Fruit fly (Drosophila melanogaster) whole organism, embryonic: Measurements from ENCODE around the gene Bub1.

Experiments
- B-H1 ChIP-seq: fragments of 200-800 bp; sonication (Bioruptor generic); IDR thresholded peaks from 3 replicates; pipeline ENCODE4 v1.3.6; 2022; ENCODE audit warnings: missing biosample characterization, missing genetic modification characterization
- CG10274 ChIP-seq: fragments of 200-800 bp; sonication (Bioruptor generic); optimal IDR thresholded peaks from 3 replicates; lab custom pipeline; 2017; ENCODE audit warnings: missing biosample characterization, mild to moderate bottlenecking, missing genetic modification characterization
- CG10321 ChIP-seq: fragments of 200-800 bp; sonication (Bioruptor generic); IDR thresholded peaks from 2 replicates; pipeline ENCODE4 v1.3.6; 2022; ENCODE audit warnings: missing biosample characterization, missing genetic modification characterization
- CG10366 ChIP-seq: fragments of 200-800 bp; sonication (Bioruptor generic); IDR thresholded peaks from 2 replicates; pipeline ENCODE4 v1.3.6; 2022; ENCODE audit warnings: missing biosample characterization, missing genetic modification characterization
- CG10979 ChIP-seq: fragments of 200-800 bp; sonication (Bioruptor generic); optimal IDR thresholded peaks from 2 replicates; lab custom pipeline; 2018; ENCODE audit warnings: missing biosample characterization, mild to moderate bottlenecking, missing genetic modification characterization, moderate library complexity
- CG12071 ChIP-seq: fragments of 200-800 bp; sonication (Bioruptor generic); optimal IDR thresholded peaks from 3 replicates; lab custom pipeline; 2018; ENCODE audit warnings: missing biosample characterization, mild to moderate bottlenecking, missing genetic modification characterization
- CG13296 ChIP-seq: fragments of 200-800 bp; sonication (Bioruptor generic); optimal IDR thresholded peaks from 3 replicates; lab custom pipeline; 2018; ENCODE audit warnings: missing biosample characterization, mild to moderate bottlenecking, missing genetic modification characterization
- CG13894 ChIP-seq: fragments of 200-800 bp; sonication (Bioruptor generic); optimal IDR thresholded peaks from 3 replicates; lab custom pipeline; 2018; ENCODE audit warnings: missing biosample characterization, mild to moderate bottlenecking, missing genetic modification characterization, moderate library complexity
- CG14441 ChIP-seq: fragments of 200-800 bp; sonication (Bioruptor generic); IDR thresholded peaks from 2 replicates; pipeline ENCODE4 v1.3.6; 2022; ENCODE audit warnings: missing biosample characterization, missing genetic modification characterization
- CG14667 ChIP-seq: fragments of 200-800 bp; sonication (Bioruptor generic); IDR thresholded peaks from 2 replicates; pipeline ENCODE4 v1.3.6; 2022; ENCODE audit warnings: missing biosample characterization, missing genetic modification characterization
- CG14860 ChIP-seq: fragments of 200-800 bp; sonication (Bioruptor generic); IDR thresholded peaks from 3 replicates; pipeline ENCODE4 v1.3.6; 2022; ENCODE audit warnings: missing biosample characterization, missing genetic modification characterization; ENCODE audit not compliant: partially characterized antibody
- CG17186 ChIP-seq: fragments of 200-800 bp; sonication (Bioruptor generic); optimal IDR thresholded peaks from 3 replicates; lab custom pipeline; 2017; ENCODE audit warnings: missing biosample characterization, missing genetic modification reagents, missing genetic modification characterization
- CG18262 ChIP-seq: fragments of 200-800 bp; optimal IDR thresholded peaks from 3 replicates; lab custom pipeline; 2019; ENCODE audit warnings: missing biosample characterization, mild to moderate bottlenecking, missing genetic modification characterization, moderate library complexity
- CG2116 ChIP-seq: fragments of 200-800 bp; sonication (Bioruptor generic); optimal IDR thresholded peaks from 3 replicates; lab custom pipeline; 2018; ENCODE audit warnings: missing biosample characterization, mild to moderate bottlenecking, missing genetic modification characterization
- CG3163 ChIP-seq: fragments of 200-800 bp; sonication (Bioruptor generic); optimal IDR thresholded peaks from 3 replicates; lab custom pipeline; 2016; ENCODE audit warnings: missing biosample characterization, missing genetic modification characterization
- CG32772 ChIP-seq: fragments of 200-800 bp; sonication (Bioruptor generic); IDR thresholded peaks from 2 replicates; pipeline ENCODE4 v1.3.6; 2022; ENCODE audit warnings: missing biosample characterization, missing genetic modification characterization
- CG33213 ChIP-seq: fragments of 200-800 bp; sonication (Bioruptor generic); optimal IDR thresholded peaks from 3 replicates; lab custom pipeline; 2016; ENCODE audit warnings: missing biosample characterization, missing genetic modification characterization
- CG34224 ChIP-seq: fragments of 200-800 bp; sonication (Bioruptor generic); IDR thresholded peaks from 3 replicates; pipeline ENCODE4 v1.3.6; 2022; ENCODE audit warnings: missing biosample characterization, missing genetic modification characterization; ENCODE audit not compliant: partially characterized antibody
- CG34376 ChIP-seq: fragments of 200-800 bp; sonication (Bioruptor generic); optimal IDR thresholded peaks from 2 replicates; lab custom pipeline; 2018; ENCODE audit warnings: missing biosample characterization, mild to moderate bottlenecking, missing genetic modification characterization
- CG5953 ChIP-seq: fragments of 200-800 bp; sonication (Bioruptor generic); IDR thresholded peaks from 2 replicates; pipeline ENCODE4 v1.3.6; 2022; ENCODE audit warnings: missing biosample characterization, missing genetic modification characterization
- CG7786 ChIP-seq: fragments of 200-800 bp; sonication (Bioruptor generic); optimal IDR thresholded peaks from 2 replicates; lab custom pipeline; 2016; ENCODE audit warnings: missing biosample characterization, missing genetic modification characterization
- CG9727 ChIP-seq: fragments of 200-800 bp; sonication (Bioruptor generic); optimal IDR thresholded peaks from 3 replicates; lab custom pipeline; 2017; ENCODE audit warnings: missing biosample characterization, mild to moderate bottlenecking, missing genetic modification characterization
- Dbx ChIP-seq: fragments of 200-800 bp; sonication (Bioruptor generic); IDR thresholded peaks from 3 replicates; pipeline ENCODE4 v1.3.6; 2022; ENCODE audit warnings: missing biosample characterization, missing genetic modification characterization
- Gug ChIP-seq: fragments of 200-800 bp; sonication (Bioruptor generic); IDR thresholded peaks from 4 replicates; pipeline ENCODE4 v1.3.6; 2022; ENCODE audit warnings: missing biosample characterization, missing genetic modification characterization
- Mes4 ChIP-seq: fragments of 200-800 bp; sonication (Bioruptor generic); optimal IDR thresholded peaks from 2 replicates; lab custom pipeline; 2016; ENCODE audit warnings: missing biosample characterization, missing genetic modification characterization
- Neu2 ChIP-seq: fragments of 200-800 bp; sonication (Bioruptor generic); optimal IDR thresholded peaks from 3 replicates; lab custom pipeline; 2016; ENCODE audit warnings: missing biosample characterization, missing genetic modification characterization, borderline replicate concordance
- Oaz ChIP-seq: fragments of 200-800 bp; sonication (Bioruptor generic); IDR thresholded peaks from 2 replicates; pipeline ENCODE4 v1.3.6; 2022; ENCODE audit warnings: missing biosample characterization, missing genetic modification characterization
- PHDP ChIP-seq: fragments of 200-800 bp; sonication (Bioruptor generic); optimal IDR thresholded peaks from 3 replicates; lab custom pipeline; 2018; ENCODE audit warnings: missing biosample characterization, mild to moderate bottlenecking, missing genetic modification characterization, moderate library complexity
- Ptx1 ChIP-seq: fragments of 200-800 bp; sonication (Bioruptor generic); IDR thresholded peaks from 2 replicates; pipeline ENCODE4 v1.3.6; 2022; ENCODE audit warnings: missing biosample characterization, missing genetic modification characterization
- Ssrp ChIP-seq: fragments of 200-800 bp; sonication (Bioruptor generic); optimal IDR thresholded peaks from 2 replicates; lab custom pipeline; 2018; ENCODE audit warnings: missing biosample characterization, mild to moderate bottlenecking, missing genetic modification characterization, moderate library complexity
- Usf ChIP-seq: fragments of 200-800 bp; sonication (Bioruptor generic); optimal IDR thresholded peaks from 2 replicates; lab custom pipeline; 2017; ENCODE audit warnings: missing genotype, missing biosample characterization, missing genetic modification characterization
- abd-A ChIP-seq: fragments of 200-800 bp; sonication (Bioruptor generic); optimal IDR thresholded peaks from 3 replicates; lab custom pipeline; 2019; ENCODE audit warnings: missing biosample characterization, mild to moderate bottlenecking, missing genetic modification characterization, moderate library complexity
- bsh ChIP-seq, 2 experiments: fragments of 200-800 bp; sonication (Bioruptor generic); optimal IDR thresholded peaks; 2 replicates each; lab custom pipeline; 2017 to 2018; ENCODE audit warnings: mild to moderate bottlenecking in 2 of 2, missing biosample characterization in 2 of 2, missing genetic modification characterization in 2 of 2, moderate library complexity in 1 of 2
- chif ChIP-seq, 2 experiments: fragments of 200-800 bp; sonication (Bioruptor generic); optimal IDR thresholded peaks; 3 replicates each; lab custom pipeline; 2016; ENCODE audit warnings: missing biosample characterization in 2 of 2, missing genetic modification characterization in 2 of 2
- ci ChIP-seq: fragments of 200-800 bp; sonication (Bioruptor generic); IDR thresholded peaks from 3 replicates; pipeline ENCODE4 v1.3.6; 2022; ENCODE audit warnings: missing biosample characterization, missing genetic modification characterization
- da ChIP-seq: fragments of 200-800 bp; sonication (Bioruptor generic); optimal IDR thresholded peaks from 2 replicates; lab custom pipeline; 2016; ENCODE audit warnings: missing biosample characterization, missing genetic modification characterization
- dimm ChIP-seq: fragments of 200-800 bp; sonication (Bioruptor generic); IDR thresholded peaks from 2 replicates; pipeline ENCODE4 v1.3.6; 2022; ENCODE audit warnings: missing biosample characterization, missing genetic modification characterization
- dm ChIP-seq: fragments of 200-800 bp; sonication (Bioruptor generic); optimal IDR thresholded peaks from 3 replicates; lab custom pipeline; 2016; ENCODE audit warnings: missing biosample characterization, missing genetic modification characterization
- dmrt99B ChIP-seq: fragments of 200-800 bp; sonication (Bioruptor generic); optimal IDR thresholded peaks from 2 replicates; lab custom pipeline; 2018; ENCODE audit warnings: missing biosample characterization, mild to moderate bottlenecking, missing genetic modification characterization, moderate library complexity
- fd102C ChIP-seq: fragments of 200-800 bp; sonication (Bioruptor generic); optimal IDR thresholded peaks from 2 replicates; lab custom pipeline; 2018; ENCODE audit warnings: missing biosample characterization, mild to moderate bottlenecking, missing genetic modification characterization, moderate library complexity
- gcm ChIP-seq: fragments of 200-800 bp; sonication (Bioruptor generic); optimal IDR thresholded peaks from 2 replicates; lab custom pipeline; 2019; ENCODE audit warnings: missing biosample characterization, mild to moderate bottlenecking, missing genetic modification characterization, moderate library complexity
- hb ChIP-seq: fragments of 200-800 bp; sonication (Bioruptor generic); IDR thresholded peaks from 3 replicates; pipeline ENCODE4 v1.3.6; 2022; ENCODE audit warnings: missing biosample characterization, missing genetic modification characterization; ENCODE audit not compliant: partially characterized antibody
- hkb ChIP-seq, 2 experiments: fragments of 200-800 bp in 1 of 2; fragments of >200 bp in 1 of 2; sonication (Bioruptor generic) in 1 of 2; IDR thresholded peaks in 1 of 2; optimal IDR thresholded peaks in 1 of 2; 2 replicates each; pipeline versions ENCODE4 v1.3.6 to Lab custom; 2017 to 2022; ENCODE audit warnings: missing biosample characterization in 1 of 2, missing genetic modification characterization in 1 of 2
- jumu ChIP-seq: fragments of 200-800 bp; sonication (Bioruptor generic); optimal IDR thresholded peaks from 3 replicates; lab custom pipeline; 2016; ENCODE audit warnings: missing biosample characterization, missing genetic modification characterization
- nau ChIP-seq: fragments of 200-800 bp; sonication (Bioruptor generic); optimal IDR thresholded peaks from 3 replicates; lab custom pipeline; 2017; ENCODE audit warnings: missing biosample characterization, mild to moderate bottlenecking, missing genetic modification characterization, missing genetic modification reagents
- ssp ChIP-seq: fragments of 200-800 bp; sonication (Bioruptor generic); IDR thresholded peaks from 2 replicates; pipeline ENCODE4 v1.3.6; 2022; ENCODE audit warnings: missing biosample characterization, missing genetic modification characterization
- tup ChIP-seq: fragments of 200-800 bp; sonication (Bioruptor generic); optimal IDR thresholded peaks from 2 replicates; lab custom pipeline; 2016; ENCODE audit warnings: missing biosample characterization, mild to moderate bottlenecking, missing genetic modification characterization, moderate library complexity
- wdn ChIP-seq: fragments of 200-800 bp; sonication (Bioruptor generic); IDR thresholded peaks from 2 replicates; pipeline ENCODE4 v1.3.6; 2022; ENCODE audit warnings: missing biosample characterization, missing genetic modification characterization
- zen ChIP-seq: fragments of 200-800 bp; sonication (Bioruptor generic); optimal IDR thresholded peaks from 3 replicates; lab custom pipeline; 2018; ENCODE audit warnings: missing biosample characterization, mild to moderate bottlenecking, missing genetic modification characterization, moderate library complexity

Bub1 gene

DNA sequence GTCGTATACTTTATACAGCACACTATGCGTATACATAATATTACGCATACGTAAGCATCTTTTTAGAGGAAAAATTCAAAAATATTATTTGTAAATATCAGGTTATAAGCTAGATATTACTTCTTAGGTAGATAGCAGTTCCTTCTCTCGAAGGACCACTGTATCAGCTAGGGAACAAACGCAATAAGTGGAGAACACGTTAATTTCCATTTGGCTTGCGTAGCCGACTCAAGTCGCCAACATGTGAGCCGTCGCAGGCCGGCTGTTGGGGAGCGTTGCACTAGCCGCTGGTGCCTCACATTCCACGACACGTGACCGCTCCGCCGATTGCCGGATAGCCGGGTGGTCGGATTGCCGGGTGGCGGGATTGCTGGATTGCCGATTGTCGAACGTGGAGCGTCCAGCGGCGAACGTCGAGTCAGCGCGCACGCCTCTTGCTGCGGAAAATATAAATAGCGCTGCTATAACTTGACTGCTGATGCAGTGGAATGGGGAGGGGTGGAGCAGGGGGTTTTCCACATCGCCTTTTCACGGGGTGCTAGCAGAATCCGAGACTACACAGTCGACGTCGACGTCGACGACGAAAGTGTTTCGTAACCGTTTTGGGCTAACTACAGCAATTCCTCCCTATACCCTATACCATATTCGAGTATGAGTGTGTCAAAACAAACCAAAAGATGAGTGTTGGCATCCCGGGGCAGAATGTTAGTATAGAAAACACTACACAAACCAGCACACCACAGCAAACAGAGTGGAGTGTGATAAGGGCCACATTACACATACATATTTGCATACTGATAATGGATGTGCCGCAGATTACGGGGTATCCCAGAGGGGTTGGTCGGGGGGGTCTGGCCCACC lies 24.6 kb downstream of the Bub1 start (continued):
- TF ChIP-seq CG14441 (GFP tag; lab: Robert Waterston, UW), result no peak
- TF ChIP-seq CG32772 (GFP tag; lab: Robert Waterston, UW), result no peak
- TF ChIP-seq CG10366 (GFP tag; lab: Robert Waterston, UW), result no peak
- no peak for TF ChIP-seq B-H1
- peak; percentile 17 for TF ChIP-seq dmrt99B
- no peak for TF ChIP-seq Oaz (GFP tag; lab: Robert Waterston, UW)
- no peak for TF ChIP-seq Gug (GFP tag; lab: Robert Waterston, UW)
- no peak for TF ChIP-seq dm
- no peak for TF ChIP-seq nau (GFP tag; lab: Kevin White, UChicago)
- TF ChIP-seq Mes4 (GFP tag; lab: Kevin White, UChicago), result peak; percentile 17
- TF ChIP-seq Usf (GFP tag; lab: Kevin White, UChicago), result no peak
- TF ChIP-seq Neu2, result no peak
- no peak for TF ChIP-seq fd102C
- TF ChIP-seq CG2116 (GFP tag; lab: Kevin White, UChicago), result no peak
- TF ChIP-seq CG34376 (GFP tag; lab: Kevin White, UChicago), result peak; percentile 1
- TF ChIP-seq CG3163 (GFP tag; lab: Kevin White, UChicago), result no peak
- no peak for TF ChIP-seq abd-A (tag; lab: Kevin White, UChicago)
- TF ChIP-seq CG10321, result no peak
- peak; percentile 53; the same call in 2 of the 3 replicates for TF ChIP-seq ci (GFP tag; lab: Robert Waterston, UW)
- no peak for TF ChIP-seq CG17186 (GFP tag; lab: Kevin White, UChicago)
- no peak for TF ChIP-seq CG34224 (GFP tag; lab: Robert Waterston, UW)
- no peak for TF ChIP-seq CG14667 (GFP tag; lab: Robert Waterston, UW)
- TF ChIP-seq CG13296, result no peak
- no peak for TF ChIP-seq CG13894 (tag; lab: Kevin White, UChicago)
- 0 out of 2 replicates have a peak, but pooled peaks have one; percentile 14 for TF ChIP-seq Ptx1 (GFP tag; lab: Robert Waterston, UW)
- TF ChIP-seq CG5953, result no peak
- no peak for TF ChIP-seq CG7786 (GFP tag; lab: Kevin White, UChicago)
- TF ChIP-seq tup (GFP tag; lab: Kevin White, UChicago), result no peak
- peak; percentile 64 for TF ChIP-seq CG12071
- TF ChIP-seq bsh (GFP tag; optimal IDR thresholded peaks at IDR 0.05; lab: Kevin White, UChicago), result peak in 1 of 2 experiments; percentile 55
- no peak for TF ChIP-seq dimm
- no peak for TF ChIP-seq hb
- no peak for TF ChIP-seq CG33213
- peak; percentile 31 for TF ChIP-seq CG9727
- TF ChIP-seq hkb (optimal IDR thresholded peaks at IDR 0.05; lab: Kevin White, UChicago), result no peak
- TF ChIP-seq hkb (GFP tag; IDR thresholded peaks at IDR 0.05; lab: Robert Waterston, UW), result no peak
- no peak for TF ChIP-seq Ssrp
- no peak for TF ChIP-seq Dbx (GFP tag; lab: Robert Waterston, UW)
- no peak for TF ChIP-seq da (GFP tag; lab: Kevin White, UChicago)
- no peak for TF ChIP-seq ssp (GFP tag; lab: Robert Waterston, UW)
- TF ChIP-seq CG10274, result no peak
- TF ChIP-seq CG10979 (tag; lab: Kevin White, UChicago), result peak; percentile 69
- no peak for TF ChIP-seq PHDP
- TF ChIP-seq gcm, result no peak
- TF ChIP-seq zen (tag; lab: Kevin White, UChicago), result no peak
- no peak for TF ChIP-seq chif (GFP tag; optimal IDR thresholded peaks at IDR 0.05; lab: Kevin White, UChicago)
- TF ChIP-seq jumu, result no peak
- no peak for TF ChIP-seq CG14860
- TF ChIP-seq wdn (GFP tag; lab: Robert Waterston, UW), result no peak
- TF ChIP-seq CG18262 (tag; lab: Kevin White, UChicago), result peak; percentile 16
